Worm (Caenorhabditis elegans): ENCODE measurements around the gene C24D10.2.

C24D10.2 gene

ce11 chrIV:5183755-5184166, 20.6 kb downstream of the C24D10.2 start, which contains the start of gene W03F8.4 (continued):
- TF ChIP-seq nhr-179 (tag; optimal IDR thresholded peaks at IDR 0.05) (no peak), mes-4 (tag; optimal IDR thresholded peaks at IDR 0.05) (no peak), cebp-2 (GFP tag; IDR thresholded peaks at IDR 0.05) (no peak), bed-1 (GFP tag; IDR thresholded peaks at IDR 0.05) (0 out of 2 replicates have a peak, but pooled peaks have one; percentile 70), K11D2.4 (GFP tag; IDR thresholded peaks at IDR 0.05) (peak; percentile 91), ceh-40 (GFP tag; IDR thresholded peaks at IDR 0.05) (no peak), hsf-1 (GFP tag; IDR thresholded peaks at IDR 0.05) (peak; percentile 75)

- TF ChIP-seq lag-1 (GFP tag; IDR thresholded peaks at IDR 0.05), result no peak
- TF ChIP-seq zim-3 (tag; optimal IDR thresholded peaks at IDR 0.05), result no peak
- no peak for TF ChIP-seq K12H6.12 (tag; optimal IDR thresholded peaks at IDR 0.05)
- TF ChIP-seq fkh-3 (tag; optimal IDR thresholded peaks at IDR 0.05), result no peak
- no peak for TF ChIP-seq snpc-3.4 (tag; optimal IDR thresholded peaks at IDR 0.05)
- TF ChIP-seq lsy-27 (tag; optimal IDR thresholded peaks at IDR 0.05; ENCODE audit: borderline replicate concordance, insufficient read depth), result no peak
- no peak for TF ChIP-seq snpc-1.1 (tag; optimal IDR thresholded peaks at IDR 0.05; ENCODE audit: insufficient read depth)
- TF ChIP-seq T07F8.4 (tag; optimal IDR thresholded peaks at IDR 0.05), result no peak
- no peak for TF ChIP-seq B0261.1 (tag; optimal IDR thresholded peaks at IDR 0.05)
- no peak for TF ChIP-seq bed-1 (GFP tag; IDR thresholded peaks at IDR 0.05)
- TF ChIP-seq him-1 (tag; optimal IDR thresholded peaks at IDR 0.05), result no peak
- TF ChIP-seq Y79H2A.3 (GFP tag; conservative IDR thresholded peaks at IDR 0.05), result no peak
- no peak for TF ChIP-seq F39B2.1 (GFP tag; IDR thresholded peaks at IDR 0.05)
- TF ChIP-seq lsl-1 (GFP tag; optimal IDR thresholded peaks at IDR 0.05), result no peak
Observed at ce11 chrIV:5186480-5187205, 23.5 kb downstream of the C24D10.2 start, which contains the start of the genes W03F8.6 and mtrf-1L. Gene W03F8.6, minus strand, starts transcription at chrIV:5186580. Gene mtrf-1L, plus strand, starts transcription at chrIV:5187155.

ce11 chrIV:5188051-5188450, 24.9 kb downstream of the C24D10.2 start:
- no peak for TF ChIP-seq Y56A3A.18 (GFP tag; IDR thresholded peaks at IDR 0.05)
- TF ChIP-seq nfya-1 (tag; optimal IDR thresholded peaks at IDR 0.05; ENCODE audit: borderline replicate concordance, insufficient read depth), result no peak
- no peak for TF ChIP-seq snpc-4 (GFP tag; optimal IDR thresholded peaks at IDR 0.05)
- peak in 2 of 4 experiments; percentile 4 to 53 for TF ChIP-seq snpc-4 (tag; optimal IDR thresholded peaks at IDR 0.05)
- TF ChIP-seq tbp1 (GFP tag; optimal IDR thresholded peaks at IDR 0.05), result peak; percentile 16
- peak in 1 of 3 experiments; percentile 67 for TF ChIP-seq lin-35 (GFP tag; optimal IDR thresholded peaks at IDR 0.05)
- peak; percentile 48 for TF ChIP-seq efl-1 (GFP tag; optimal IDR thresholded peaks at IDR 0.05)
- peak; percentile 65 for TF ChIP-seq lin-54 (GFP tag; optimal IDR thresholded peaks at IDR 0.05)
- TF ChIP-seq ztf-3 (GFP tag; optimal IDR thresholded peaks at IDR 0.05), result no peak
- peak; percentile 39; the same call in 1 of the 2 replicates for TF ChIP-seq mcd-1 (GFP tag; IDR thresholded peaks at IDR 0.05)
- no peak for TF ChIP-seq somi-1 (GFP tag; optimal IDR thresholded peaks at IDR 0.05)

ce11 chrIV:5195531-5195930, 32.4 kb downstream of the C24D10.2 start, which contains the start of gene gpa-18:
Gene gpa-18, minus strand, starts transcription at chrIV:5195631.
- TF ChIP-seq F39B2.1 (GFP tag; IDR thresholded peaks at IDR 0.05) (no peak), lir-1 (GFP tag; conservative IDR thresholded peaks at IDR 0.05) (no peak), F23B12.7 (tag; optimal IDR thresholded peaks at IDR 0.05; ENCODE audit: insufficient read depth) (no peak), mcd-1 (GFP tag; IDR thresholded peaks at IDR 0.05) (no peak), ceh-100 (GFP tag; IDR thresholded peaks at IDR 0.05) (no peak), attf-5 (GFP tag; optimal IDR thresholded peaks at IDR 0.05) (no peak), let-526 (GFP tag; IDR thresholded peaks at IDR 0.05) (no peak)

Data from whole organism, young adult.